Worm (Caenorhabditis elegans): ENCODE measurements around the gene Y22D7AL.16.

DNA sequence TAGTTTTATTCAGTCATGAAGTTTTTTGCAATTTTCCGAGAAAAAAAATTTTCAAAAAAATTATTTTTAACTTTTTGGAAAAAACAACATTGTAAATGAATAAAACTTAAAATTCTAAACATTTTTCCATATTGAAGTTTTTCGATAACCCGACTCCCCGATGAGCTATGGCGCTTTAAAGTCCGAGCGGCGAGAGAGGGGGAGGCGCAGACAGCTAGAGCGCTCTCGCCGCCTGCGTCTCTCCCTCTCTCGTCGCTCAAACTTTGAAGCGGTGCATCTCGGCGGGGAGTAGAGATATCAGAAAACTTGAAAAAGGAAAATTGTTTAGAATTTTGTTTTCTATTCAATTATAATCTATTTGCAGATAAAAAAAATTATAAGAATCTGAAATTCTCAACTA lies 26.7 kb downstream of the Y22D7AL.16 start:
- no peak for TF ChIP-seq flt-1 (GFP tag; IDR thresholded peaks at IDR 0.05)
- TF ChIP-seq ref-1 (GFP tag; conservative IDR thresholded peaks at IDR 0.05), result no peak
- no peak for TF ChIP-seq klf-2 (GFP tag; conservative IDR thresholded peaks at IDR 0.05)
- TF ChIP-seq tab-1 (GFP tag; IDR thresholded peaks at IDR 0.05), result no peak
- TF ChIP-seq ztf-23 (GFP tag; IDR thresholded peaks at IDR 0.05), result no peak
- TF ChIP-seq T22C8.4 (GFP tag; IDR thresholded peaks at IDR 0.05), result no peak
- TF ChIP-seq cog-1 (tag; optimal IDR thresholded peaks at IDR 0.05), result no peak
- TF ChIP-seq ztf-29 (GFP tag; IDR thresholded peaks at IDR 0.05), result no peak
- no peak for TF ChIP-seq med-1 (GFP tag; optimal IDR thresholded peaks at IDR 0.05; ENCODE audit: insufficient read depth)

All from whole organism, midembryonic.